Worm (Caenorhabditis elegans) whole organism, L1 larva: ENCODE results near the gene znf-593.
A peak's percentile ranks its signal among the peaks of the same experiment; 100 is the strongest.

Experiments used
- C04F5.9 ChIP-seq: sonication (generic microtip); optimal IDR thresholded peaks from 2 replicates; lab custom pipeline; 2016; ENCODE audit warnings: missing genetic modification characterization, missing compliant biosample characterization
- F16B12.6 ChIP-seq: fragments of 150-350 bp; optimal IDR thresholded peaks from 2 replicates; lab custom pipeline; 2014; ENCODE audit warnings: missing biosample characterization, missing genetic modification characterization
- Y116A8C.19 ChIP-seq: sonication (generic microtip); optimal IDR thresholded peaks from 2 replicates; lab custom pipeline; 2016; ENCODE audit warnings: missing compliant biosample characterization, missing genetic modification characterization, borderline replicate concordance
- alr-1 ChIP-seq: fragments of 200-800 bp; sonication (Bioruptor generic); optimal IDR thresholded peaks from 2 replicates; lab custom pipeline; 2018; ENCODE audit warnings: borderline replicate concordance, mild to moderate bottlenecking, missing genetic modification characterization, missing compliant biosample characterization
- aly-2 ChIP-seq: fragments of 150-350 bp; optimal IDR thresholded peaks from 2 replicates; lab custom pipeline; 2014; ENCODE audit warnings: missing biosample characterization, missing genetic modification characterization
- ama-1 ChIP-seq: fragments of 150-350 bp; optimal IDR thresholded peaks from 2 replicates; lab custom pipeline; 2014
- blmp-1 ChIP-seq: fragments of 150-350 bp; optimal IDR thresholded peaks from 2 replicates; lab custom pipeline; 2014; ENCODE audit warnings: missing biosample characterization, missing genetic modification characterization
- ceh-8 ChIP-seq: fragments of 200-800 bp; sonication (Bioruptor generic); optimal IDR thresholded peaks from 2 replicates; lab custom pipeline; 2018; ENCODE audit warnings: mild to moderate bottlenecking, missing genetic modification characterization, moderate library complexity, missing compliant biosample characterization
- ceh-82 ChIP-seq, 3 experiments: fragments of 150-350 bp in 1 of 3; sonication (generic microtip) in 2 of 3; optimal IDR thresholded peaks; 2 replicates each; lab custom pipeline; 2014 to 2017; ENCODE audit warnings: missing biosample characterization in 3 of 3, missing genetic modification characterization in 3 of 3
- ceh-88 ChIP-seq: fragments of 200-800 bp; sonication (Bioruptor generic); IDR thresholded peaks from 2 replicates; pipeline ENCODE4 v1.3.6; 2022; ENCODE audit warnings: missing genetic modification characterization, missing compliant biosample characterization
- ceh-90 ChIP-seq: sonication (generic microtip); optimal IDR thresholded peaks from 2 replicates; lab custom pipeline; 2016; ENCODE audit warnings: missing genetic modification characterization, missing compliant biosample characterization
- ces-1 ChIP-seq: fragments of 150-350 bp; optimal IDR thresholded peaks from 2 replicates; lab custom pipeline; 2014; ENCODE audit warnings: missing biosample characterization, missing genetic modification reagents, missing genetic modification characterization
- dpl-1 ChIP-seq, 3 experiments: fragments of 150-350 bp in 2 of 3; sonication (generic microtip) in 1 of 3; optimal IDR thresholded peaks; 2 replicates each; lab custom pipeline; 2014 to 2017; ENCODE audit warnings: missing biosample characterization in 3 of 3, missing genetic modification characterization in 3 of 3, missing genetic modification reagents in 3 of 3
- dsc-1 ChIP-seq: sonication (generic microtip); optimal IDR thresholded peaks from 2 replicates; lab custom pipeline; 2016; ENCODE audit warnings: mild to moderate bottlenecking, missing genetic modification characterization, missing compliant biosample characterization
- efl-1 ChIP-seq, 4 experiments: fragments of 150-350 bp; optimal IDR thresholded peaks in 3 of 4; peaks in 1 of 4; 1 replicate in 1 of 4; 2 replicates in 3 of 4; lab custom pipeline; 2014; ENCODE audit warnings: missing biosample characterization in 2 of 4, missing genetic modification characterization in 2 of 4, missing genetic modification reagents in 2 of 4
- egl-13 ChIP-seq: sonication (generic microtip); optimal IDR thresholded peaks from 2 replicates; lab custom pipeline; 2016; ENCODE audit warnings: missing genotype, missing genetic modification reagents, missing genetic modification characterization, missing compliant biosample characterization
- egl-27 ChIP-seq, 2 experiments: fragments of 150-350 bp in 1 of 2; sonication (generic microtip); optimal IDR thresholded peaks; 3 replicates each; lab custom pipeline; 2017 to 2018; ENCODE audit warnings: missing biosample characterization in 2 of 2, missing genetic modification characterization in 2 of 2, missing genetic modification reagents in 2 of 2
- elt-2 ChIP-seq: sonication (generic microtip); optimal IDR thresholded peaks from 2 replicates; lab custom pipeline; 2016; ENCODE audit warnings: missing genetic modification characterization, mild to moderate bottlenecking, inconsistent platforms, missing compliant biosample characterization, missing genetic modification reagents
- elt-3 ChIP-seq, 6 experiments: fragments of 150-350 bp in 1 of 6; sonication (generic microtip); optimal IDR thresholded peaks; 2 replicates each; lab custom pipeline; 2017 to 2018; ENCODE audit warnings: missing biosample characterization in 6 of 6, missing genetic modification characterization in 6 of 6, inconsistent platforms in 1 of 6
- ets-5 ChIP-seq: fragments of 200-800 bp; sonication (Bioruptor generic); IDR thresholded peaks from 2 replicates; pipeline ENCODE4 v1.3.6; 2022; ENCODE audit warnings: missing genetic modification characterization, missing compliant biosample characterization
- fkh-10 ChIP-seq: sonication (generic microtip); optimal IDR thresholded peaks from 2 replicates; lab custom pipeline; 2017; ENCODE audit warnings: missing biosample characterization, missing genetic modification reagents, missing genetic modification characterization
- fkh-8 ChIP-seq: sonication (generic microtip); optimal IDR thresholded peaks from 2 replicates; lab custom pipeline; 2016; ENCODE audit warnings: mild to moderate bottlenecking, missing genetic modification characterization, missing compliant biosample characterization
- grh-1 ChIP-seq: fragments of 200-800 bp; sonication (Bioruptor generic); IDR thresholded peaks from 2 replicates; pipeline ENCODE4 v1.3.6; 2022; ENCODE audit warnings: missing genetic modification reagents, missing genetic modification characterization, missing compliant biosample characterization
- hlh-4 ChIP-seq: sonication (generic microtip); optimal IDR thresholded peaks from 2 replicates; lab custom pipeline; 2016; ENCODE audit warnings: mild to moderate bottlenecking, missing genetic modification characterization, missing compliant biosample characterization
- hpl-2 ChIP-seq: fragments of 150-350 bp; optimal IDR thresholded peaks from 2 replicates; lab custom pipeline; 2014; ENCODE audit warnings: missing biosample characterization, missing genetic modification reagents, missing genetic modification characterization
- jun-1 ChIP-seq: fragments of 150-350 bp; optimal IDR thresholded peaks from 2 replicates; lab custom pipeline; 2014; ENCODE audit warnings: missing biosample characterization, missing genetic modification reagents, missing genetic modification characterization
- lin-15B ChIP-seq: fragments of 150-350 bp; sonication (generic microtip); optimal IDR thresholded peaks from 3 replicates; lab custom pipeline; 2014; ENCODE audit warnings: missing biosample characterization, missing genetic modification characterization
- lin-35 ChIP-seq, 2 experiments: fragments of 150-350 bp; optimal IDR thresholded peaks; 2 replicates each; lab custom pipeline; 2014; ENCODE audit warnings: missing biosample characterization in 2 of 2, missing genetic modification characterization in 2 of 2, missing genetic modification reagents in 2 of 2
- lin-39 ChIP-seq: fragments of 150-350 bp; optimal IDR thresholded peaks from 2 replicates; lab custom pipeline; 2014; ENCODE audit warnings: missing biosample characterization, missing genetic modification reagents, missing genetic modification characterization
- lir-3 ChIP-seq: sonication (generic microtip); optimal IDR thresholded peaks from 2 replicates; lab custom pipeline; 2016; ENCODE audit warnings: mild to moderate bottlenecking, missing genetic modification characterization, moderate library complexity, missing compliant biosample characterization; ENCODE audit not compliant: poor library complexity
- lsy-2 ChIP-seq, 2 experiments: fragments of 150-350 bp; optimal IDR thresholded peaks; 2 replicates each; lab custom pipeline; 2014; ENCODE audit warnings: missing biosample characterization in 2 of 2, missing genetic modification characterization in 2 of 2
- mdl-1 ChIP-seq, 2 experiments: fragments of 150-350 bp; optimal IDR thresholded peaks; 2 replicates each; lab custom pipeline; 2014 to 2017; ENCODE audit warnings: missing biosample characterization in 2 of 2, missing genetic modification characterization in 2 of 2, inconsistent platforms in 1 of 2
- nhr-11 ChIP-seq: fragments of 150-350 bp; optimal IDR thresholded peaks from 2 replicates; lab custom pipeline; 2014; ENCODE audit warnings: missing biosample characterization, missing genetic modification characterization
- nhr-12 ChIP-seq: sonication (generic microtip); optimal IDR thresholded peaks from 2 replicates; lab custom pipeline; 2017; ENCODE audit warnings: missing biosample characterization, missing genetic modification characterization
- nhr-19 ChIP-seq: fragments of 200-800 bp; sonication (Bioruptor generic); conservative IDR thresholded peaks from 2 replicates; pipeline ENCODE4 v1.3.6; 2022; ENCODE audit warnings: missing genetic modification characterization, missing compliant biosample characterization
- nhr-237 ChIP-seq: fragments of 150-350 bp; optimal IDR thresholded peaks from 2 replicates; lab custom pipeline; 2014; ENCODE audit warnings: missing biosample characterization, missing genetic modification characterization
- nhr-28 ChIP-seq: fragments of 150-350 bp; optimal IDR thresholded peaks from 2 replicates; lab custom pipeline; 2014; ENCODE audit warnings: missing biosample characterization, missing genetic modification characterization
- nhr-77 ChIP-seq: fragments of 150-350 bp; optimal IDR thresholded peaks from 2 replicates; lab custom pipeline; 2014; ENCODE audit warnings: missing biosample characterization, missing genetic modification characterization
- pag-3 ChIP-seq: sonication (generic microtip); optimal IDR thresholded peaks from 2 replicates; lab custom pipeline; 2017; ENCODE audit warnings: missing genetic modification characterization, mild to moderate bottlenecking, missing compliant biosample characterization, antibody characterized with exemption, borderline replicate concordance; ENCODE audit not compliant: insufficient read depth
- rnt-1 ChIP-seq: sonication (generic microtip); optimal IDR thresholded peaks from 2 replicates; lab custom pipeline; 2016; ENCODE audit warnings: mild to moderate bottlenecking, missing genetic modification characterization, moderate library complexity, missing compliant biosample characterization
- snpc-4 ChIP-seq: fragments of 150-350 bp; optimal IDR thresholded peaks from 2 replicates; lab custom pipeline; 2014; ENCODE audit warnings: missing biosample characterization, missing genetic modification characterization
- sox-4 ChIP-seq: sonication (generic microtip); optimal IDR thresholded peaks from 2 replicates; lab custom pipeline; 2016; ENCODE audit warnings: missing genetic modification characterization, missing compliant biosample characterization
- sup-37 ChIP-seq: fragments of 200-800 bp; sonication (Bioruptor generic); optimal IDR thresholded peaks from 2 replicates; lab custom pipeline; 2018; ENCODE audit warnings: mild to moderate bottlenecking, missing genetic modification characterization, missing compliant biosample characterization
- swsn-7 ChIP-seq: sonication (generic microtip); optimal IDR thresholded peaks from 2 replicates; lab custom pipeline; 2016; ENCODE audit warnings: missing genetic modification characterization, missing compliant biosample characterization
- unc-130 ChIP-seq: fragments of 150-350 bp; optimal IDR thresholded peaks from 2 replicates; lab custom pipeline; 2017; ENCODE audit warnings: missing biosample characterization, missing genetic modification characterization, inconsistent platforms
- unc-62 ChIP-seq: fragments of 150-350 bp; optimal IDR thresholded peaks from 2 replicates; lab custom pipeline; 2014; ENCODE audit warnings: missing biosample characterization, missing genetic modification reagents, missing genetic modification characterization
- unc-86 ChIP-seq: sonication (generic microtip); optimal IDR thresholded peaks from 2 replicates; lab custom pipeline; 2016; ENCODE audit warnings: missing genetic modification characterization, missing compliant biosample characterization
- unc-98 ChIP-seq: fragments of 200-800 bp; sonication (Bioruptor generic); IDR thresholded peaks from 2 replicates; pipeline ENCODE4 v1.3.6; 2022; ENCODE audit warnings: missing genetic modification characterization, missing compliant biosample characterization
- vab-15 ChIP-seq: sonication (generic microtip); optimal IDR thresholded peaks from 2 replicates; lab custom pipeline; 2017; ENCODE audit warnings: missing genotype, mild to moderate bottlenecking, missing genetic modification characterization, missing compliant biosample characterization
- xbp-1 ChIP-seq: sonication (generic microtip); optimal IDR thresholded peaks from 2 replicates; lab custom pipeline; 2016; ENCODE audit warnings: missing genetic modification characterization, missing compliant biosample characterization
- zag-1 ChIP-seq: fragments of 150-350 bp; optimal IDR thresholded peaks from 2 replicates; lab custom pipeline; 2014; ENCODE audit warnings: missing biosample characterization, missing genetic modification characterization
- ztf-11 ChIP-seq, 2 experiments: sonication (generic microtip); optimal IDR thresholded peaks; 2 replicates each; lab custom pipeline; 2016 to 2017; ENCODE audit warnings: missing genetic modification characterization in 2 of 2, missing biosample characterization in 1 of 2, missing compliant biosample characterization in 1 of 2
- ztf-4 ChIP-seq: fragments of 150-350 bp; optimal IDR thresholded peaks from 2 replicates; lab custom pipeline; 2014; ENCODE audit warnings: missing biosample characterization, missing genetic modification characterization

znf-593 gene

DNA sequence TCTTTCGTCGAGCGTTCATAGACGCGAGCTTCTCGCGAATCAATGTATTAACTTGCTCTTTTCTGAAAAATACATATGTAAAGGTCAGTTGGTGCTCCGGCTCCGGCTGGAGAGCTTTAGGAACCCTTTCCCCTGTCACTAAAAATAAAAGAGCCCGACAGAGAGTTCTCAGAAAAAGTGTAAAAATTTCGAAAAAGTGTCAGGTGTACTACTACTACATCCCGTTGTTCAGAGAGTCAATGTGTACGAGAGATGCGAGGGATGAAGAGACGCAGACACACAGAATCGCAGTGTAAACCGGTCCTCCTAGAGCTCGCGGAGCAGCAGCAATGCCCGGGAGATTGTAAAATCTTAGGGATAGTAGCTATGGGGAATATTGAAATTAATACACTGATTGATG lies 24.1 kb upstream of the znf-593 start (continued):
- TF ChIP-seq nhr-237 (tag; lab: Kevin White, UChicago): no peak
- TF ChIP-seq jun-1 (tag; lab: Kevin White, UChicago): no peak
- TF ChIP-seq zag-1 (tag; lab: Kevin White, UChicago): no peak
- TF ChIP-seq swsn-7 (tag; lab: Kevin White, UChicago): peak; percentile 46
- TF ChIP-seq pag-3 (tag; lab: Kevin White, UChicago): no peak
- no peak for TF ChIP-seq ets-5 (GFP tag; lab: Robert Waterston, UW)
- TF ChIP-seq lin-35 (GFP tag; optimal IDR thresholded peaks at IDR 0.05; lab: Kevin White, UChicago): no peak
- TF ChIP-seq unc-130: no peak
- peak in 1 of 2 experiments; percentile 2 for TF ChIP-seq mdl-1 (tag; optimal IDR thresholded peaks at IDR 0.05; lab: Kevin White, UChicago)
- no peak for TF ChIP-seq alr-1
- no peak for TF ChIP-seq ceh-90
- TF ChIP-seq egl-13 (tag; lab: Kevin White, UChicago): no peak
- TF ChIP-seq ceh-88 (GFP tag; lab: Robert Waterston, UW): no peak
- TF ChIP-seq unc-98 (GFP tag; lab: Robert Waterston, UW): peak; percentile 69
- no peak for TF ChIP-seq hlh-4 (tag; lab: Kevin White, UChicago)
- TF ChIP-seq F16B12.6: no peak
- no peak for TF ChIP-seq sup-37 (GFP tag; lab: Kevin White, UChicago)
- TF ChIP-seq ama-1 (lab: Kevin White, UChicago): no peak
- TF ChIP-seq nhr-19 (GFP tag; lab: Robert Waterston, UW): peak; percentile 64
- no peak for TF ChIP-seq ztf-4 (tag; lab: Kevin White, UChicago)
- no peak for TF ChIP-seq lir-3 (tag; lab: Kevin White, UChicago)
- no peak for TF ChIP-seq nhr-11 (tag; lab: Kevin White, UChicago)
- no peak for TF ChIP-seq ceh-82 (tag; optimal IDR thresholded peaks at IDR 0.05; lab: Kevin White, UChicago)
- no peak for TF ChIP-seq aly-2 (tag; lab: Kevin White, UChicago)
- TF ChIP-seq C04F5.9 (tag; lab: Kevin White, UChicago): peak; percentile 30
- no peak for TF ChIP-seq hpl-2 (GFP tag; lab: Kevin White, UChicago)
- no peak for TF ChIP-seq nhr-28 (tag; lab: Kevin White, UChicago)
- TF ChIP-seq grh-1: no peak
- no peak for TF ChIP-seq lin-15B
- TF ChIP-seq Y116A8C.19 (tag; lab: Kevin White, UChicago): no peak
- TF ChIP-seq unc-86: no peak
- no peak for TF ChIP-seq ceh-8 (GFP tag; lab: Kevin White, UChicago)
- TF ChIP-seq sox-4 (tag; lab: Kevin White, UChicago): no peak
- TF ChIP-seq xbp-1 (tag; lab: Kevin White, UChicago): peak; percentile 11
- no peak for TF ChIP-seq elt-2 (tag; lab: Kevin White, UChicago)
- TF ChIP-seq efl-1 (optimal IDR thresholded peaks at IDR 0.05; lab: Kevin White, UChicago): peak; percentile 19 to 27
- peak; percentile 26 to 90 for TF ChIP-seq efl-1 (GFP tag; optimal IDR thresholded peaks at IDR 0.05 in 1 of 2; lab: Kevin White, UChicago)
- TF ChIP-seq rnt-1 (tag; lab: Kevin White, UChicago): peak; percentile 87
- TF ChIP-seq dsc-1 (tag; lab: Kevin White, UChicago): peak; percentile 10
- TF ChIP-seq fkh-8: no peak
- TF ChIP-seq lin-39: peak; percentile 40
- TF ChIP-seq unc-62 (GFP tag; lab: Kevin White, UChicago): no peak
- TF ChIP-seq nhr-77 (tag; lab: Kevin White, UChicago): no peak
- TF ChIP-seq snpc-4 (tag; lab: Kevin White, UChicago): no peak
- no peak for TF ChIP-seq egl-27 (tag; optimal IDR thresholded peaks at IDR 0.05; lab: Kevin White, UChicago)
- TF ChIP-seq nhr-12: no peak
- TF ChIP-seq ztf-11 (tag; optimal IDR thresholded peaks at IDR 0.05; lab: Kevin White, UChicago): no peak
- TF ChIP-seq fkh-10: no peak
- TF ChIP-seq vab-15 (tag; lab: Kevin White, UChicago): no peak
- TF ChIP-seq ces-1: no peak
- TF ChIP-seq lsy-2 (tag; optimal IDR thresholded peaks at IDR 0.05; lab: Kevin White, UChicago): peak; percentile 25 to 58
- TF ChIP-seq dpl-1 (GFP tag; optimal IDR thresholded peaks at IDR 0.05; lab: Kevin White, UChicago): no peak
- TF ChIP-seq elt-3 (tag; optimal IDR thresholded peaks at IDR 0.05; lab: Kevin White, UChicago): no peak
- no peak for TF ChIP-seq blmp-1
